Worm (Caenorhabditis elegans): ENCODE data around the gene F31B12.4.

DNA sequence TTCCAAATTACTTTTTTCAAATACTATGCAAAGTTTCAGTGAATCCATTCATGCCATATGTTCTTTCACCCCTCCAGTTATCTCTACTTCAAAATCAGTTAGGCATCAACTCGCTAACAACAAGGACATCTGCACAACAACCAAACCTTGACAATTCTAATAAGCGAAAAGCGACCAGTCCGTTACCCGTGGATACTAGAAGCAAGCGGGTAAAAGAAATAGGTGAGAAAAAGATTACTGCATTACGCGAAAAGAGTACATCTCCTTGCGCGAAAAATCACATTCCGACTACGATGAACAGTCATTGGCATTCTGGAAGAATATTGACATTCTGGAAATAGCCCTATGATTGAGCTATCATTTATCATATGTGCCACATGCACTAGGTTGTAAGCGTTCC is 48.4 kb upstream of the F31B12.4 start:
- no peak for TF ChIP-seq flt-1 (GFP tag; IDR thresholded peaks at IDR 0.05)
- no peak for TF ChIP-seq aly-1 (tag; optimal IDR thresholded peaks at IDR 0.05)
- no peak for TF ChIP-seq ama-1 (optimal IDR thresholded peaks at IDR 0.05)
